Fruit fly (Drosophila melanogaster): ENCODE results near the gene CG5877.

Gene CG5877

DNA sequence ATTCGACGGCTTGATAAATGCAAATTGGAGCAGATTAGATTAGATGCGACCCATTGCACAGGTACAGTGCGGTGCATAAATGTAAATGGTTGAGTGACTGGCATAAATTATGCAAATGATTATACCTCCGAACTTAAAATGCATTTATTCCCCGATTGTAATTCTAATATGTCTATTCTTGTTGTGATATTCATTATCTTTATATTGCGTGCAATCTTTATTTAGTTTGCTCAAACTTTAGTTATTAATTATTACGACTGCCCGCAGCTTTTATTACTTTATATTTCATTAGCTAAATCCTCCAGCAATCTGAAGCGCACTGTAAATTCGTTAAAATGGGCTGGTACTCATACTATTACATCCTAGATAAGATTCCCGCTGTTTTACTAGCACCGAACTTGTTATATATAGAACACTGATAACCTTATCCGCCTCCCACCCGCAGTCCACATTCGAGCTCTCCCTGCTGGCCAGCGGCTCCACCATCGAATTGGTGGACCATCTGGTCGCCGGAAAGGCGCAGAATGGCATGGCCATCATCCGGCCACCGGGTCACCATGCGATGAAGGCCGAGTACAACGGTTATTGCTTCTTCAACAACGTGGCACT lies 43.1 kb downstream of the CG5877 start:
- TF ChIP-seq CG34367 (tag; optimal IDR thresholded peaks at IDR 0.05) (no peak), CG17806 (tag; optimal IDR thresholded peaks at IDR 0.05) (no peak), fd96Ca (GFP tag; IDR thresholded peaks at IDR 0.05) (no peak), EcR (GFP tag; optimal IDR thresholded peaks at IDR 0.05) (no peak), CG32121 (GFP tag; IDR thresholded peaks at IDR 0.05) (no peak)

DNA sequence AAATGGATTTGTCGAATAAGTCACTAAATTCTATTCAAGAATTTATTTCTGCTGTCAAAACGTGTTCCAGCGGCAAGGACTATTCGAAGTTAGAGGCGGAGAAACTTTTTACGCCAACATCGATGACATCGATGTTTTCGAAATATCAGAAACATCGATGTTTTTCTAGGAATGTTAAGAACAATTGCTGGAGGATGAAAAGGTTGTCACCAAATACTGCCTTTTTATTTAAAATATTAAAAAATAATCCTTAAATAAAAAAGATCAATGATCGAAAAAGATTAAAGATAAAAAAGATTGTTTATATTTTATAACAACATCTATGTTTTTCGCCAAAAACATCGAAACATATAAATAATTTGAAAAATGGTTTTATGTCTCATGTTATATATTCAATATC lies 49.2 kb downstream of the CG5877 start, which contains the start of gene CG9123:
CG9123 (minus strand) TSS at position 101 of the 400 bp plus-strand sequence.
- TF ChIP-seq gl (tag; optimal IDR thresholded peaks at IDR 0.05) (no peak), CG10348 (GFP tag; IDR thresholded peaks at IDR 0.05) (no peak), CG32121 (GFP tag; IDR thresholded peaks at IDR 0.05) (no peak), CG8301 (tag; optimal IDR thresholded peaks at IDR 0.05) (no peak), rn (GFP tag; IDR thresholded peaks at IDR 0.05) (no peak)

DNA sequence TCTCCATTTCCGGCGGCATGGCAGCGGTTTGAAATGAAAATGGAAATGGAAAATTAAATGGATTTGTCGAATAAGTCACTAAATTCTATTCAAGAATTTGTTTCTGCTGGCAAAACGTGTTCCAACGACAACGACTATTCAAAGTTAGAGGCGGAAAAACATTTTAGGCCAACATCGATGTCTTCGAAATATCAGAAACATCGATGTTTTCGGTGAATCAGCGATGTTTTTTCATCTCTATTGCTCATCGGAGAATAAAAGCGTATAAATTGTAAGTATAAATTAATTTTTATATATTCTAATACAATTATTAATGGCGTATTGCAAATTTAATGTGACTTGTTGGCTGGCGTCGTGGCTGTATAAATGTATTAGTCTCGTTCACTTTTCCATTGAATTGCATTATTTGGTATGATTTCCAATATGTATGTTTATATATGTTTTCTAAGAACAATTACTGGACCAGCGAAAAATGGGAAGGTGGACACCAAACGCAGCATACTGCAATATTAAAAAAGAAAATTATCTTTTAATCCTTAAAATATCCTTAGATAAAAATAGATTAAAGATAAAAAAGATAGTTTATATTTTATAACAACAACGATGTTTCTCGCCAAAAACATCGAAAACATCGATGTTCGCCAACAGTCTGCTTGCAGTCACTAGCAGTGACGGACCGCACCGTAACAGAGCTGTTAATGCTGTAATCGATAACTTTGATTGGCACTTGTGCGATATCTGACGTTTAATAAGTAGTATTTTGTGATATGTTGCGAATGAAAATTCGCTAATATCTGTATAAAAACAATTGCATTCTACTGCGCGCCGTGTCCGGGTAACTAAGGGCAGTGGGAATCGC lies 51.9 kb downstream of the CG5877 start, which contains the start of the genes CG12608 and Prp5:
CG12608 (minus strand) TSS at position 153 of the 859 bp plus-strand sequence.
Prp5 (plus strand) TSS at position 697 of the 859 bp plus-strand sequence.
- TF ChIP-seq rn (GFP tag; IDR thresholded peaks at IDR 0.05) (no peak), Snoo (tag; optimal IDR thresholded peaks at IDR 0.05) (no peak), Pif1A (GFP tag; optimal IDR thresholded peaks at IDR 0.05) (no peak)

Measured in whole organism, pupa.